Fruit fly (Drosophila melanogaster) whole organism, larva: Measurements from ENCODE around the gene CG14131.

ENCODE experiments used
- noc ChIP-seq: fragments of 200-800 bp; sonication (Bioruptor generic); optimal IDR thresholded peaks from 3 replicates; lab custom pipeline; 2019; ENCODE audit warnings: missing biosample characterization, mild to moderate bottlenecking, missing genetic modification characterization, moderate library complexity

Gene CG14131

DNA sequence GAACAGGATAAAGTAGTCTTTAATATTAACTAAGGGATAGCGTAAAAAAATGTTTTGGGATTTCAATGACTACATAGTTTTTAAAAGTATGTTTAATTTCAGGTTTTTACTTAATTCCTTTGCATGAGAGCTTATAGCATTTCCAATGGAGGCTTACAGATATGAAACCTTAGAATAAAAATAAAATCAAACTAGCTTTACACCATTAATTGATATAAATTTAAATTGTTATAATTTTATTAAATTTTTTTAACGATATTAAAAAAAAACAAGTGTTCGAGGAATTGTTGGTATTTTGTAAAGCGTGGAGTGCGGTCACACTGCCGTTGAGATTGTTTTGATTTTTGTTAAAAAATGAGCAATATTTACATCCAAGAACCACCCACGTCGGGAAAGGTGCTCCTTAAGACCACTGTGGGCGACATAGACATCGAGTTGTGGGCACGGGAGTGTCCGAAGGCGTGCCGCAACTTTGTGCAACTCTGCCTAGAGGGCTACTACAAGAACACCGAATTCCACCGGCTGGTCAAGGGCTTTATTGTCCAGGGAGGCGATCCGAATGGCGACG, 16.4 kb downstream of the CG14131 start, which contains the start of the genes twy and CG10907:
Gene twy, minus strand, starts transcription at position 51 of the 568 bp plus-strand sequence.
Gene CG10907, plus strand, starts transcription at position 282 of the 568 bp plus-strand sequence.
- TF ChIP-seq noc (tag; lab: Kevin White, UChicago) = no peak

DNA sequence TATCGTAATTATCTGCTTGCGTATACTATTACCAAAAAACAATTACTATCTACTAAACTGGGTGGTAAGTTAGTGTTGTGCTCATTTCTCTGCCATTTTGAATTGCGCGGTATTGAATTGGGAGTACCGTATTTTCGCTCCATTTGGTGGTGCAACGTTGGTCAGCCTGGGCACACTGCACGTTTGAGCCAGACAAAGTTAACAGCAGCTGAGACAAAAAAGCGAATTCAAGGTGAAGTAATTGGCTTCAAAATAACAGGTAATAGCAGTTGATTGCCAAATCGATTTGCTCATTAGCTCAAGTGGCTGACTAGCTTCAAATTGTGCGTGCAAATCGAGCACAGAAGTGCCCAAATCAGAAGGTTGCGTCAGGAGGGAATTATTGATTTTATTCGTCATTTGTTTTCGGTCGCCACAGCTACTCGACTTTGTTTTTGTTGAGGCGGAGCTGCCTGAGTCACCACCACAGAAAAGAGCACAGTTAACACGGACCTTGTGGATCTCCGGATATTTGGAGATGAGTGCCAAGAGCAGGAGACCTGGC, 18.6 kb downstream of the CG14131 start, which contains the start of gene Klp68D:
Gene Klp68D, plus strand, starts transcription at position 175 of the 544 bp plus-strand sequence.
- TF ChIP-seq noc (tag; lab: Kevin White, UChicago) = no peak

DNA sequence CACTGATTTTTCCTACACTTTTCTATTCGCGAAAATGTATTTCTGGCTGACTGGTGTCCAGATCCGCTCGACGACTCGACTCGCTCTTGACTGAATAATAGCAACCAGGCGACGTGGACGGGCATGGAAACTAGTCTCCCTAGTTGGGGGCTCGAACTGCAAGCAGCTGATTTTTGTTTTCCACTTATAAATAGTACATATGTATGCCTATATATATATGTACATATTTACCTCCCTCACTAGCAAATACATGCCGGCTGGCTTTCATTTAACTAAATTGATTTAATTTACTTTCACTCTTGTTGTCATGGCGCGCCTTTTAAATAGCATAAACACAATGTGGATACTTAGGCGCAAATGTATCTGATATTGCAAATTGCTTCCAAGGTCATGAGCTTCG, 23.9 kb downstream of the CG14131 start, which contains the start of gene Gcat:
Gene Gcat, minus strand, starts transcription at position 101 of the 400 bp plus-strand sequence.
- no peak for TF ChIP-seq noc (tag; lab: Kevin White, UChicago)

DNA sequence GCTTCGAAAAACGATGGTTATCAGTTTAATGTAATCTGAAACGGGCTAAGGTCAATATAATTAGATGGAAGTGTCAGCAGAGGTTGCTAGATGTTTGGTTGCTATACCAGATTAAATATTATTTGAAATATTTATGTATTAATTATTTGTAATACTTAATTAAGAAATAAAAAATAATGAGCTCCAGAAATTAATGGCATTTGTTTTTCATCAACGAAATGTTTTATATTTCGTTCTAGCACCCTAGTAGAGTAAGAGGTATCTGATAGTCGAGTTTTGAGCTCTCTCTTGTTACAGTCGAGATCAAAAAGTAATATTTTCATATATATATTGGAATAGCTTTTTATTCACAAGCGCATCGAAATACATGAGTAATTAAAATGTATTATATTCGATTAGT, 24.7 kb downstream of the CG14131 start:
- no peak for TF ChIP-seq noc (tag; lab: Kevin White, UChicago)

DNA sequence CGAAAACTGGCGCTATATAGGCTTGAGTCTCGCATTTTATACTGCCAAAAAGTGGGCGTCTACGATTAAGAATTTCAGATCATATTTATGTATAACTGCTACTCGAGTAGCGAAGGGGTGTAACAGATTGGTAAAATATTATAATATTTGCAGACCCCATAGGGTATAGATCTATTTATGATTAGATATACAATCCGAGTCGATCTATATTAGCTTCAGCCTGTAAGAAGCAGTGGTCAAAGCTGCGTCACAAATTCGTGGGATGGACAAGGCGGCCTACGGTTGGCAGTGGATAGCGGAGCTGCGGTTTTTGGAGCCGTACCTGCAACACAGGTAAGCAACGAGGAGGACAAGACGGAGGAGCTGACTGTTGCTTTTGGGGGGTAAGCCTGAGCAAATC, 37.8 kb downstream of the CG14131 start, which contains the start of gene Cubn2:
Gene Cubn2, minus strand, starts transcription at position 101 of the 400 bp plus-strand sequence.
- no peak for TF ChIP-seq noc (tag; lab: Kevin White, UChicago)

DNA sequence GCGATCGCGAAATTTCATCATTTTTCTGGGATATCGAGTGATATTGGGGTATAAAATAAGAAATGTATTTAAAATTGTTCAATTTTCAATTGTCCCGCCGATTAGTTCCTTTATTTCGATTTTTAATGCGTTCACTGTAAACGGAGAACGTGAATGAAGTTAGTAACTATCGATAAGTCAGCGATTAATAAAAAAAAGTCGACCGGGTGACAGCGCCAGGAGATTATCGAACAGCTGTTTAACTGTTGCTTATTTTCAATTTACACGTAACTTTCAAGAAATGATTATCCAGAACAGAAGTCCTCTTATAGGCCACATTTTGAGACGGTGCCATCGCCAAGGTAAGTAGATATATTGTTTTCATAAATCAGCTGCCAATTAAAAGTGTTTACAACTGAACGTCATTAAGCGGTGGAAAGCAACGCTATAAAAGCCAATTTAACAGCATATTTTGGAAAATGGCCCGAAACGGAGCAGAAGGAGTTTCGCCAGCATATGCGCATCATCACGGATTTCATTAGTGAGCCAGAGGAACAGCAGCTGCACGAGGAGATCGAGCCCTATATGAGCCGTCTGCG, 38.4 kb downstream of the CG14131 start, which contains the start of gene CG14130:
Gene CG14130, plus strand, starts transcription at position 225 of the 578 bp plus-strand sequence.
- no peak for TF ChIP-seq noc (tag; lab: Kevin White, UChicago)

DNA sequence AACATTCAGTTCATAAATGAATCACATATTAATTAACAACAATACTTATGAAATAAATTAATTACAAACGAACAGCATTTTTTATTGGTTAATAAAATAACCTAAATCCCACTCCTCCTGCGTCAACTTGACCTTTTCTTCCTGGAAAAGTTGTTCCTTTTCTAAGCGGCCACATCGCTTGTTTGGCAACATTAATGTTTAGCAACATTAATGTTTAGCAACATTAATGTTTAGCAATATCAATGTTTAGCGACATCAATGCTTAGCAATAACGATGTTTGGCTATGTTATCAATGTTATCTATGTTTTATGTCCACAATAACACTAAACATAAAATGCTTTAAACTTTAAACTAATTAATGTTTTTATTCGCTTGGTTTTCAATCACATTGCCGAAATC, 39.8 kb downstream of the CG14131 start:
- no peak for TF ChIP-seq noc (tag; lab: Kevin White, UChicago)

DNA sequence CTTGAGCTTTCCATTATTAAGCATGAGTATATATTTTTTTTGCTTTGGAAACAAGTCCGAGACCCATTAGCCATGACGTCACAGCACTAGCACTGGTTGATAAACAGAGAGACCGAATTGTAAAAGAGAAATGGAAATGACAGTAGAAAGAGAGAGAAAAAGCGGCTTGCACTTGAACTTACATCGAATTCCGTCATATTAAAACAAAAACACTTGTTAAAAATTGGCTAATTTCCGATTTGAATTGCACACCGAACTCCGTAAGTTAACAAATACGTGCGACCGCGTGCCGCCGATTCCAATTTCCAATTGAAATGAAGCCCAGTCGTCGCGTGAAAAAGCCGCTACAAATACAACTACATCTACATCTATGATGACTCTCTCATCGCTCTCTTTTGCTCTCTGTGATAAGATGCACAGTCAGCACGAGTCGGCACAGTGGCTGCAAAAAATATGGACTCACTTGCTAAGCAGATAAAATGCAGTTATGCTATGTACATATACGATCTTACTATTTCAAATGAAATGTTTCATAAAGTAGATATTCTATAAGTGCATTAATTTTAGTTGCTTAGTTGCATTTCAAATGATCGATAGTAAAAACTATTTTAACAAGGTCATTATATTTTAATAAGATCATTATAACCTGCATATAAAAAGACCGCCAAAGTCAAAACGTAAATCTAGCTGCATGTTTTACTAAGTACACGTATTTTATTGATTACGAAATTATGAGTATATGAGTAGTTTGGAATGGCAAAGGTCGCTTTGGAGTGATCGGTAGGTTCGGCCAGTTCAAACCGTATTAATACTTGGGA, 43.0 kb downstream of the CG14131 start:
- TF ChIP-seq noc (tag; lab: Kevin White, UChicago) = peak; percentile 55

DNA sequence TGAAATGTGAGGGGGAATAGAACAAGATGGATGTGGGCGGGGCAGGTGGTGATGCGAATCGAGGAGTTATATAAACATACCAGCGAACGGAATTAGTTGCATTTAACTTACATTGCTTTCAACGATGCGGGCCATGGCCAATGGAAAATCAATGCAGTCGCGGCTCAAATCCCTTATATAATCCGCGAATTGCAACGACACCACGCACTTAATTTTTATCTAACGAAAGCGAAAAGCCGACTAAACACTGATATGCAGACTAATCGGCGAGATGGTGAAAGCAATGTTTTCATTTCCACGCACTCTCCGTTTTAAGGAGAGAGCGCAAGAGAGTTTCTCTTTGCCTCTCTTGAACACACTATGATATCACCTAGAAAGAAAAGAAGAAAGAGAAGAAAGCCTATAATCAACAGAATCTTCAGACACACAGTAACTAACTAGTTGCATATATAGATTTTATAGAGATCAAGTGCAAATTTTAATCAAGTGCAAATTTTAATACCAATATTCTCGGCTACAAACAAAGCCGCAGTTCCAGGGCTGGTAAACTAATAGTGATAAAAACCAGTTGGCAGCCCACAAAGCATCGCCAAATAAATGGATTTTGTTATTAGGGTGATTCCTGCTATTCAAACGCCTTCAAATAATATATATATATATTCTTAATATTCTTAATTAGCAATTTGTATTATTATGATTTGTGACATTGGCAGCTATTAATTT, 45.0 kb downstream of the CG14131 start, which contains the start of the genes CG11597 and CG5946:
Gene CG11597, minus strand, starts transcription at position 553 of the 723 bp plus-strand sequence.
Gene CG5946, minus strand, starts transcription at position 553 of the 723 bp plus-strand sequence.
- TF ChIP-seq noc (tag; lab: Kevin White, UChicago) = no peak

DNA sequence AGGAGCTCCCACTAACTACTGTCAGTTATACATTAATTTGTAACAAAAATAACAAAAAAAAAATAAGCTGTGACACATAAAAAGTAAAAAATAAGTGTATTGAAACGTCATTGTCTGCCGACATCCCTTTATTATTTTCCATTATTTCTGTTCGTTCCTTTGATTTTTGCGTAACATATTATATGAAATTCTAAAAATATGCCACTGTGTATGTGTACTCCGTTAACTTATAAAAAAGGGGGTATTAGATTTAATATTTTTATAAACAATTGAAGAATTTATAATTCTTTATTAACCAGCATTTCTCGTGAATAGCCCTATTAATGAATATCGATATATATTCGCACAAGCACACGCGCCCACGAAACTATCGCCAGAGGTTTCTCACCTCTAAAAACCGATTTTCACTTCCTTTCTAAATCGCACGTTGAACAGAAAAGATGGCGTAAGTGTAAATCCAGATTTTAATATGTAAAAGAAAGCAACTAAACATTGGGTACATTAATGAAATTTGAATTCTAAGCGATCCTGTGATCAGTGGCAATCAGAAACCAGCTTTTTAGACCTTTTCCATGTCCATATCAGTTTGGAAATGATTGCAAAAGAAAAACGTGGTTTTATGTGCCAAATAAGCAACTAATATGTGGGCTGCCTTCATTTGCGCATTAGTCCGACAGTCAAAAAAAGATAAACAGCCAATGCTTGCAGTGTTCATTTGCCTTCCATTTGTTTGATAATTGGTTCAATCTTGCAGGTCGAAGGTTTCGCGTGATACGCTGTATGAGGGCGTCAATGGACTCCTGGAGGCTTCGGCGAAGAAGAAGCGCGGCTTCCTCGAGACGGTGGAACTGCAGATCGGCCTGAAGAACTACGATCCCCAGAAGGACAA, 45.8 kb downstream of the CG14131 start, which contains the start of gene RpL10Ab:
Gene RpL10Ab, plus strand, starts transcription at position 406 of the 889 bp plus-strand sequence.
- TF ChIP-seq noc (tag; lab: Kevin White, UChicago) = no peak

DNA sequence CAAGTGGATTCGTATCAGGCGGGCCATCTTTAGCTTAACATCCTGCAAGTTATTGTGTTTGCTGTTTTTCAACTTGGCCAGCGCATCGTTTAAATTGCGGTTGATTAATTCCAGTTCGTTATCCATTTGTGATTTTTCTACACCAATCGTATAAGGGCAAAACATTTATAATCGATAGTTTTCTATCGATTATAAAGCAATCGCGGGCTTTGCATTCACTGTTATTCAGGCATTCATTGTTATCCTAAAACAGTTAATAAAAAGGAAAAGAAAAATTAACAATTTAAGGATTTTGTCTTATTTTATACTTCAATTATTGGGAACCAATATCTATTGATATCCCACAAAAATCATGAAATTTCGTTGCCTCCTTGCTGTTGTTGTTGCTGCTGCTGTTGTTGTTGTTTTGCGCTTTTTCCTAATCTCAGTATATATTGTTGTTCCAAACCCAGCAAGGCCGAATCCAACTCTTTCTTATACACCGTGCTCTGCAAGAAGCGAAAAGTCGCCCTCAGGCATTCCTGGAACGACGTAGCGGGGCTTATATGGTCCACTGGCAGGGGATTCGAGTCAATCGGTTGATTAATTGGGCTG, 48.8 kb downstream of the CG14131 start, which contains the start of gene CG32095:
Gene CG32095, minus strand, starts transcription at position 173 of the 594 bp plus-strand sequence.
- no peak for TF ChIP-seq noc (tag; lab: Kevin White, UChicago)

DNA sequence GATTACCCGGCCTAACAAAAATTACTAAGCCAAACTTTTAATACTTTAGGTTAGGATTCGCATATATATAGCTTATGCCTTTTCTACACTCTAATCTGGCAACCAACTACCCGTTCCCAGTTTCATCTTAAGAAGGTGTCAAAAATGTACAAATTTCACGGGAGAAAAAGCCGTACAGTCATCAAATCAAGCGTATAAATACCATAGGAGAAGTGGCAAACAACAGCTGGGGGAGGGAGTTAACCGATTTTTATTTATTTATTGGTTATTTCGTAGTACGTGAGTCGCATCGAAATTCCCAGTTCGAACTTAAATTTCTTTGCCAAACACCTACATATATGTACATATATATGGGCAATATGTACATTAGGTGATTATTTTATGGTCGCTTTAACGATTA, 51.9 kb downstream of the CG14131 start, which contains the start of gene CG7264:
Gene CG7264, plus strand, starts transcription at position 301 of the 400 bp plus-strand sequence.
- no peak for TF ChIP-seq noc (tag; lab: Kevin White, UChicago)
